Fruit fly (Drosophila melanogaster) whole organism, prepupa: ENCODE measurements around the gene TrpRS.

Source experiments
- Blimp-1 ChIP-seq: fragments of 200-800 bp; sonication (Bioruptor generic); optimal IDR thresholded peaks from 3 replicates; lab custom pipeline; 2017; ENCODE audit warnings: missing biosample characterization, missing genetic modification characterization, mild to moderate bottlenecking, moderate library complexity, missing genetic modification reagents
- CG10631 ChIP-seq: fragments of 200-800 bp; sonication (Bioruptor generic); optimal IDR thresholded peaks from 2 replicates; lab custom pipeline; 2016; ENCODE audit warnings: missing biosample characterization, missing genetic modification characterization
- CG10669 ChIP-seq: fragments of 200-800 bp; sonication (Bioruptor generic); optimal IDR thresholded peaks from 3 replicates; lab custom pipeline; 2018; ENCODE audit warnings: missing biosample characterization, mild to moderate bottlenecking, missing genetic modification characterization, moderate library complexity
- CG15336 ChIP-seq: fragments of 200-800 bp; sonication (Bioruptor generic); IDR thresholded peaks from 2 replicates; pipeline ENCODE4 v1.3.6; 2022; ENCODE audit warnings: missing biosample characterization, missing genetic modification characterization
- CG16779 ChIP-seq: fragments of 200-800 bp; sonication (Bioruptor generic); optimal IDR thresholded peaks from 3 replicates; lab custom pipeline; 2017; ENCODE audit warnings: missing biosample characterization, mild to moderate bottlenecking, missing genetic modification characterization
- CG3032 ChIP-seq: fragments of 200-800 bp; optimal IDR thresholded peaks from 2 replicates; lab custom pipeline; 2019; ENCODE audit warnings: missing biosample characterization, mild to moderate bottlenecking, missing genetic modification characterization, moderate library complexity
- CG31627 ChIP-seq: fragments of 200-800 bp; sonication (Bioruptor generic); optimal IDR thresholded peaks from 3 replicates; lab custom pipeline; 2016; ENCODE audit warnings: missing biosample characterization, missing genetic modification characterization
- CG32006 ChIP-seq: fragments of 200-800 bp; sonication (Bioruptor generic); optimal IDR thresholded peaks from 3 replicates; lab custom pipeline; 2017; ENCODE audit warnings: missing biosample characterization, mild to moderate bottlenecking, missing genetic modification characterization
- CG34406 ChIP-seq: fragments of 200-800 bp; sonication (Bioruptor generic); optimal IDR thresholded peaks from 3 replicates; lab custom pipeline; 2016; ENCODE audit warnings: missing biosample characterization, missing genetic modification characterization
- CG3919 ChIP-seq: fragments of 200-800 bp; sonication (Bioruptor generic); optimal IDR thresholded peaks from 3 replicates; lab custom pipeline; 2016; ENCODE audit warnings: missing biosample characterization, missing genetic modification characterization
- CG4318 ChIP-seq: fragments of 200-800 bp; sonication (Bioruptor generic); optimal IDR thresholded peaks from 3 replicates; lab custom pipeline; 2017; ENCODE audit warnings: missing biosample characterization, mild to moderate bottlenecking, missing genetic modification characterization
- CG6163 ChIP-seq: fragments of 200-800 bp; sonication (Bioruptor generic); IDR thresholded peaks from 3 replicates; pipeline ENCODE4 v1.3.6; 2022; ENCODE audit warnings: missing biosample characterization, missing genetic modification characterization
- CG6792 ChIP-seq: fragments of 200-800 bp; sonication (Bioruptor generic); optimal IDR thresholded peaks from 3 replicates; lab custom pipeline; 2016; ENCODE audit warnings: missing biosample characterization, missing genetic modification characterization
- CG6808 ChIP-seq: fragments of 200-800 bp; sonication (Bioruptor generic); optimal IDR thresholded peaks from 3 replicates; lab custom pipeline; 2017; ENCODE audit warnings: missing biosample characterization, missing genetic modification characterization, mild to moderate bottlenecking, moderate library complexity, missing genetic modification reagents
- CG7368 ChIP-seq: fragments of 200-800 bp; sonication (Bioruptor generic); optimal IDR thresholded peaks from 3 replicates; lab custom pipeline; 2016; ENCODE audit warnings: missing biosample characterization, missing genetic modification characterization
- CG8119 ChIP-seq: fragments of 200-800 bp; sonication (Bioruptor generic); IDR thresholded peaks from 3 replicates; pipeline ENCODE4 v1.3.6; 2022; ENCODE audit warnings: missing biosample characterization, missing genetic modification characterization
- CG8632 ChIP-seq: fragments of 200-800 bp; sonication (Bioruptor generic); optimal IDR thresholded peaks from 3 replicates; lab custom pipeline; 2016; ENCODE audit warnings: missing biosample characterization, missing genetic modification characterization
- CG9139 ChIP-seq: fragments of 200-800 bp; sonication (Bioruptor generic); optimal IDR thresholded peaks from 3 replicates; lab custom pipeline; 2017; ENCODE audit warnings: missing biosample characterization, mild to moderate bottlenecking, missing genetic modification characterization
- Eip93F ChIP-seq: fragments of 200-800 bp; sonication (Bioruptor generic); optimal IDR thresholded peaks from 2 replicates; lab custom pipeline; 2016; ENCODE audit warnings: missing biosample characterization, mild to moderate bottlenecking, missing genetic modification characterization
- Ets21C ChIP-seq: fragments of 200-800 bp; sonication (Bioruptor generic); optimal IDR thresholded peaks from 3 replicates; lab custom pipeline; 2016; ENCODE audit warnings: missing biosample characterization, missing genetic modification characterization
- Ets96B ChIP-seq: fragments of 200-800 bp; optimal IDR thresholded peaks from 2 replicates; lab custom pipeline; 2019; ENCODE audit warnings: missing biosample characterization, mild to moderate bottlenecking, missing genetic modification characterization, moderate library complexity
- Gug ChIP-seq: fragments of 200-800 bp; sonication (Bioruptor generic); IDR thresholded peaks from 2 replicates; pipeline ENCODE4 v1.3.6; 2022; ENCODE audit warnings: missing biosample characterization, missing genetic modification characterization
- Hr38 ChIP-seq: sonication (Bioruptor generic); optimal IDR thresholded peaks from 2 replicates; lab custom pipeline; 2016; ENCODE audit warnings: missing biosample characterization, missing genetic modification characterization
- Hr39 ChIP-seq: fragments of 200-800 bp; sonication (Bioruptor generic); optimal IDR thresholded peaks from 2 replicates; lab custom pipeline; 2016; ENCODE audit warnings: missing biosample characterization, missing genetic modification characterization
- Lpt ChIP-seq: fragments of 200-800 bp; sonication (Bioruptor generic); optimal IDR thresholded peaks from 3 replicates; lab custom pipeline; 2016; ENCODE audit warnings: missing biosample characterization, missing genetic modification characterization
- Met ChIP-seq: fragments of 200-800 bp; sonication (Bioruptor generic); optimal IDR thresholded peaks from 3 replicates; lab custom pipeline; 2016; ENCODE audit warnings: missing biosample characterization, missing genetic modification characterization
- OdsH ChIP-seq: fragments of 200-800 bp; sonication (Bioruptor generic); optimal IDR thresholded peaks from 3 replicates; lab custom pipeline; 2016; ENCODE audit warnings: missing biosample characterization, missing genetic modification characterization
- Smox ChIP-seq: fragments of 200-800 bp; sonication (Bioruptor generic); optimal IDR thresholded peaks from 3 replicates; lab custom pipeline; 2016; ENCODE audit warnings: missing biosample characterization, missing genetic modification characterization
- Sox102F ChIP-seq: fragments of 200-800 bp; sonication (Bioruptor generic); optimal IDR thresholded peaks from 2 replicates; lab custom pipeline; 2016; ENCODE audit warnings: missing biosample characterization, mild to moderate bottlenecking, missing genetic modification characterization
- Sox14 ChIP-seq: fragments of 200-800 bp; sonication (Bioruptor generic); optimal IDR thresholded peaks from 3 replicates; lab custom pipeline; 2016; ENCODE audit warnings: missing biosample characterization, missing genetic modification characterization
- achi ChIP-seq: fragments of 200-800 bp; sonication (Bioruptor generic); optimal IDR thresholded peaks from 3 replicates; lab custom pipeline; 2016; ENCODE audit warnings: missing biosample characterization, missing genetic modification characterization
- acj6 ChIP-seq: fragments of 200-800 bp; sonication (Bioruptor generic); optimal IDR thresholded peaks from 3 replicates; lab custom pipeline; 2016; ENCODE audit warnings: missing biosample characterization, missing genetic modification characterization
- dac ChIP-seq: fragments of 200-800 bp; sonication (Bioruptor generic); optimal IDR thresholded peaks from 2 replicates; lab custom pipeline; 2017; ENCODE audit warnings: missing biosample characterization, mild to moderate bottlenecking, missing genetic modification characterization
- dsx ChIP-seq: fragments of 200-800 bp; optimal IDR thresholded peaks from 3 replicates; lab custom pipeline; 2019; ENCODE audit warnings: missing biosample characterization, mild to moderate bottlenecking, missing genetic modification characterization, moderate library complexity; ENCODE audit not compliant: poor library complexity, severe bottlenecking
- eg ChIP-seq: fragments of 200-800 bp; sonication (Bioruptor generic); IDR thresholded peaks from 3 replicates; pipeline ENCODE4 v1.3.6; 2022; ENCODE audit warnings: missing biosample characterization, missing genetic modification characterization
- esn ChIP-seq: fragments of 200-800 bp; sonication (Bioruptor generic); optimal IDR thresholded peaks from 2 replicates; lab custom pipeline; 2016; ENCODE audit warnings: missing biosample characterization, mild to moderate bottlenecking, missing genetic modification characterization, moderate library complexity
- fd59A ChIP-seq: fragments of 200-800 bp; sonication (Bioruptor generic); optimal IDR thresholded peaks from 2 replicates; lab custom pipeline; 2017; ENCODE audit warnings: missing biosample characterization, mild to moderate bottlenecking, missing genetic modification characterization, missing genetic modification reagents
- fkh ChIP-seq: fragments of 200-800 bp; sonication (Bioruptor generic); optimal IDR thresholded peaks from 3 replicates; lab custom pipeline; 2017; ENCODE audit warnings: missing biosample characterization, mild to moderate bottlenecking, missing genetic modification characterization, moderate library complexity
- pdm3 ChIP-seq: fragments of 200-800 bp; sonication (Bioruptor generic); optimal IDR thresholded peaks from 3 replicates; lab custom pipeline; 2016; ENCODE audit warnings: missing biosample characterization, missing genetic modification characterization
- salr ChIP-seq, 2 experiments: fragments of 200-800 bp; sonication (Bioruptor generic); optimal IDR thresholded peaks; 3 replicates each; lab custom pipeline; 2016 to 2018; ENCODE audit warnings: missing biosample characterization in 2 of 2, missing genetic modification characterization in 2 of 2, mild to moderate bottlenecking in 1 of 2
- spab ChIP-seq: fragments of 200-800 bp; sonication (Bioruptor generic); optimal IDR thresholded peaks from 2 replicates; lab custom pipeline; 2017; ENCODE audit warnings: missing biosample characterization, mild to moderate bottlenecking, missing genetic modification characterization, missing genetic modification reagents
- ss ChIP-seq, 2 experiments: fragments of 200-800 bp; sonication (Bioruptor generic); optimal IDR thresholded peaks; 2 replicates in 1 of 2; 3 replicates in 1 of 2; lab custom pipeline; 2017 to 2018; ENCODE audit warnings: mild to moderate bottlenecking in 2 of 2, missing biosample characterization in 2 of 2, missing genetic modification characterization in 2 of 2, moderate library complexity in 1 of 2
- topi ChIP-seq: fragments of 200-800 bp; sonication (Bioruptor generic); optimal IDR thresholded peaks from 3 replicates; lab custom pipeline; 2016; ENCODE audit warnings: missing biosample characterization, missing genetic modification characterization
- vri ChIP-seq: fragments of 200-800 bp; sonication (Bioruptor generic); optimal IDR thresholded peaks from 3 replicates; lab custom pipeline; 2016; ENCODE audit warnings: missing biosample characterization, mild to moderate bottlenecking, missing genetic modification characterization

The TrpRS gene

dm6 chr3R:9229996-9230601 is 36.6 kb downstream of the TrpRS start (continued):
- TF ChIP-seq esn (GFP tag; lab: Kevin White, UChicago) (peak; percentile 70), CG16779 (no peak), vri (no peak), Gug (GFP tag; lab: Robert Waterston, UW) (peak; percentile 40; the same call in 1 of the 2 replicates), Smox (GFP tag; lab: Kevin White, UChicago) (peak; percentile 50), salr (GFP tag; optimal IDR thresholded peaks at IDR 0.05; lab: Kevin White, UChicago) (peak; percentile 42 to 60), CG32006 (GFP tag; lab: Kevin White, UChicago) (peak; percentile 37), Hr38 (GFP tag; lab: Kevin White, UChicago) (no peak), CG15336 (GFP tag; lab: Robert Waterston, UW) (peak; percentile 33; the same call in 1 of the 2 replicates), Blimp-1 (GFP tag; lab: Kevin White, UChicago) (no peak), CG6163 (GFP tag; lab: Robert Waterston, UW) (peak; percentile 65; the same call in 2 of the 3 replicates), acj6 (GFP tag; lab: Kevin White, UChicago) (peak; percentile 68), Met (GFP tag; lab: Kevin White, UChicago) (peak; percentile 67), CG8119 (GFP tag; lab: Robert Waterston, UW) (peak; percentile 47; the same call in 1 of the 3 replicates), CG34406 (peak; percentile 59), dsx (GFP tag; lab: Kevin White, UChicago) (peak; percentile 45), eg (GFP tag; lab: Robert Waterston, UW) (0 out of 3 replicates have a peak, but pooled peaks have one; percentile 9), CG6808 (GFP tag; lab: Kevin White, UChicago) (peak; percentile 30), CG9139 (peak; percentile 13), CG3919 (GFP tag; lab: Kevin White, UChicago) (peak; percentile 67), CG7368 (GFP tag; lab: Kevin White, UChicago) (peak; percentile 50), achi (GFP tag; lab: Kevin White, UChicago) (peak; percentile 55), Ets96B (tag; lab: Kevin White, UChicago) (peak; percentile 70), Ets21C (GFP tag; lab: Kevin White, UChicago) (peak; percentile 26), CG31627 (GFP tag; lab: Kevin White, UChicago) (peak; percentile 62), OdsH (peak; percentile 57)
- TF ChIP-seq, all 60 proteins: peak for 49

DNA sequence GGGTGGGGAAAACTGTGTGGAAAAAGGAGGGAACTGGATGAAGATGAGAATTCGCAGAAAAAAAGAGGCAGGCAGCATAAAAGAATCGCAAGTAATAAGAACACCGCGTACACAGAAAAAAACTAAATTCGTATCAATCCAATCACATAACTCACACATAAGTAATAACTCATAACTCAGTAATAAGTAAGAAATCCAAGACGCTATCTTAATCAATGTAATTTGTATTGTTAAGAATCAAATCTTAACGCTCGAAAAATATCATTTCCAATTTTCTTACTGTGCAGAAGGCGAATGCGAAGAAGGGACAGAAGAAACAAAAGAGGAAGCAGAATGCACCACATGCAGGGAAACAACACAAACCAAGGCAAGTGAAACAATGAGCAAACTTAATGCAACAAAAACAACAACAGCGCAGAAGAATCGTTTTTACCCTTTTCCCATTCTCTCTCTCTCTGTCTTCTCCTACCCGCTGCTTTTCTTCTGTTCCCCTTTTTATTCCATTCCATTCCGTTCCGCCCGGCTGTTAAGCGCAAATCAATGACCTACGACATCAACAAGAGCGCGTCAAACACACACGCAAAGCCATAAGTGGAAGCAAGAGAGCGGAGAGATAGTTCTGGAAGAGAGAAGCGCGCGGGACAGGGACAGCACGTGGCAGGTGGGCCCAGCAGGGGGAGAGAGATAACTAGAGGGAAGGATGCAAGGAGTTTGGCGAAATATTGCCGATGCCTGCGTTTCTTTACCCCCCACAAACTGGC is 37.4 kb downstream of the TrpRS start:
- TF ChIP-seq CG8632 (GFP tag; lab: Kevin White, UChicago) = peak; percentile 99
- TF ChIP-seq Eip93F (GFP tag; lab: Kevin White, UChicago) = peak; percentile 99
- peak; percentile 99 for TF ChIP-seq CG31627 (GFP tag; lab: Kevin White, UChicago)
- peak; percentile 99 for TF ChIP-seq CG3919 (GFP tag; lab: Kevin White, UChicago)
- TF ChIP-seq CG4318 (GFP tag; lab: Kevin White, UChicago) = peak; percentile 86
- peak; percentile 99 for TF ChIP-seq pdm3 (GFP tag; lab: Kevin White, UChicago)
- peak; percentile 96 for TF ChIP-seq Gug (GFP tag; lab: Robert Waterston, UW)
- peak; percentile 99 for TF ChIP-seq Sox102F (GFP tag; lab: Kevin White, UChicago)
- TF ChIP-seq Blimp-1 (GFP tag; lab: Kevin White, UChicago) = peak; percentile 95
- TF ChIP-seq CG15336 (GFP tag; lab: Robert Waterston, UW) = peak; percentile 96
- peak; percentile 75 for TF ChIP-seq dac (GFP tag; lab: Kevin White, UChicago)
- peak; percentile 99 for TF ChIP-seq CG6792 (GFP tag; lab: Kevin White, UChicago)
- TF ChIP-seq CG32006 (GFP tag; lab: Kevin White, UChicago) = peak; percentile 96
- TF ChIP-seq acj6 (GFP tag; lab: Kevin White, UChicago) = peak; percentile 99
- TF ChIP-seq CG10631 (GFP tag; lab: Kevin White, UChicago) = peak; percentile 100
- peak; percentile 99 for TF ChIP-seq dsx (GFP tag; lab: Kevin White, UChicago)
- TF ChIP-seq vri = peak; percentile 97
- peak; percentile 99 for TF ChIP-seq ss (GFP tag; optimal IDR thresholded peaks at IDR 0.05; lab: Kevin White, UChicago)
- peak; percentile 16 for TF ChIP-seq fkh (GFP tag; lab: Kevin White, UChicago)
- peak; percentile 100 for TF ChIP-seq Ets96B (tag; lab: Kevin White, UChicago)
- TF ChIP-seq CG3032 = peak; percentile 100
- peak; percentile 100 for TF ChIP-seq Sox14 (GFP tag; lab: Kevin White, UChicago)
- peak; percentile 99 for TF ChIP-seq Met (GFP tag; lab: Kevin White, UChicago)
- TF ChIP-seq Hr39 (GFP tag; lab: Kevin White, UChicago) = peak; percentile 99
- TF ChIP-seq topi (GFP tag; lab: Kevin White, UChicago) = peak; percentile 99
- peak; percentile 100 for TF ChIP-seq CG10669
- TF ChIP-seq spab (GFP tag; lab: Kevin White, UChicago) = peak; percentile 100
- peak; percentile 98 for TF ChIP-seq Lpt (GFP tag; lab: Kevin White, UChicago)
- TF ChIP-seq fd59A (GFP tag; lab: Kevin White, UChicago) = peak; percentile 99
- TF ChIP-seq CG7368 (GFP tag; lab: Kevin White, UChicago) = peak; percentile 99
- TF ChIP-seq Hr38 (GFP tag; lab: Kevin White, UChicago) = no peak
- TF ChIP-seq achi (GFP tag; lab: Kevin White, UChicago) = peak; percentile 99
